Worm (Caenorhabditis elegans): Measurements from ENCODE around the gene zhit-2.

Gene zhit-2

ce11 chrIII:4272864-4273263, 28.7 kb upstream of the zhit-2 start:
- TF ChIP-seq ref-2 (tag; optimal IDR thresholded peaks at IDR 0.05): no peak
- TF ChIP-seq hlh-30 (tag; optimal IDR thresholded peaks at IDR 0.05; ENCODE audit: insufficient read depth): peak; percentile 61

ce11 chrIII:4271059-4271458, 26.9 kb upstream of the zhit-2 start:
- TF ChIP-seq K09A11.1 (tag; optimal IDR thresholded peaks at IDR 0.05; ENCODE audit: insufficient read depth) (no peak), lim-6 (tag; optimal IDR thresholded peaks at IDR 0.05) (no peak), elt-2 (tag; optimal IDR thresholded peaks at IDR 0.05) (peak; percentile 11), ref-2 (tag; optimal IDR thresholded peaks at IDR 0.05) (no peak), pros-1 (tag; optimal IDR thresholded peaks at IDR 0.05) (no peak), dmd-4 (tag; optimal IDR thresholded peaks at IDR 0.05; ENCODE audit: borderline replicate concordance) (no peak), Y22D7AL.16 (tag; optimal IDR thresholded peaks at IDR 0.05) (no peak)

ce11 chrIII:4269220-4269935, 25.2 kb upstream of the zhit-2 start, which contains the start of the genes sftb-1 and R10E4.1:
sftb-1 (minus strand) TSS chrIII:4269270.
R10E4.1 (plus strand) TSS chrIII:4269743.
- TF ChIP-seq ztf-16 (tag; optimal IDR thresholded peaks at IDR 0.05) (no peak), C38D4.7 (GFP tag; optimal IDR thresholded peaks at IDR 0.05) (no peak), pqm-1 (tag; optimal IDR thresholded peaks at IDR 0.05) (no peak), fkh-10 (GFP tag; optimal IDR thresholded peaks at IDR 0.05) (no peak), ceh-31 (tag; optimal IDR thresholded peaks at IDR 0.05) (peak; percentile 4), hlh-15 (tag; optimal IDR thresholded peaks at IDR 0.05) (no peak), dve-1 (tag; optimal IDR thresholded peaks at IDR 0.05) (no peak), gmeb-2 (tag; optimal IDR thresholded peaks at IDR 0.05) (no peak), sox-2 (GFP tag; IDR thresholded peaks at IDR 0.05) (no peak), pat-9 (tag; optimal IDR thresholded peaks at IDR 0.05) (no peak), hlh-8 (tag; optimal IDR thresholded peaks at IDR 0.05) (no peak), nfya-1 (tag; optimal IDR thresholded peaks at IDR 0.05) (peak; percentile 55), pha-2 (tag; optimal IDR thresholded peaks at IDR 0.05) (no peak), ceh-14 (tag; optimal IDR thresholded peaks at IDR 0.05) (peak; percentile 37), pros-1 (tag; optimal IDR thresholded peaks at IDR 0.05) (no peak), tbx-2 (tag; optimal IDR thresholded peaks at IDR 0.05) (peak; percentile 31), fkh-6 (tag; optimal IDR thresholded peaks at IDR 0.05) (no peak), hlh-6 (tag; optimal IDR thresholded peaks at IDR 0.05) (no peak), C08G9.2 (tag; optimal IDR thresholded peaks at IDR 0.05) (no peak), ceh-2 (tag; optimal IDR thresholded peaks at IDR 0.05) (no peak), unc-42 (tag; optimal IDR thresholded peaks at IDR 0.05) (no peak), ceh-34 (tag; optimal IDR thresholded peaks at IDR 0.05) (no peak), lim-6 (tag; optimal IDR thresholded peaks at IDR 0.05) (no peak), pha-4 (tag; optimal IDR thresholded peaks at IDR 0.05) (no peak), ceh-48 (tag; optimal IDR thresholded peaks at IDR 0.05) (no peak), elt-2 (tag; optimal IDR thresholded peaks at IDR 0.05) (peak; percentile 4)

- no peak for TF ChIP-seq ama-1 (optimal IDR thresholded peaks at IDR 0.05)
- no peak for TF ChIP-seq unc-3 (GFP tag; conservative IDR thresholded peaks at IDR 0.05)
- no peak for TF ChIP-seq unc-3 (tag; optimal IDR thresholded peaks at IDR 0.05)
- no peak for TF ChIP-seq ahr-1 (tag; optimal IDR thresholded peaks at IDR 0.05)
- no peak for TF ChIP-seq ztf-16 (tag; optimal IDR thresholded peaks at IDR 0.05)
- no peak for TF ChIP-seq ttx-3 (tag; optimal IDR thresholded peaks at IDR 0.05)
- no peak for TF ChIP-seq C38D4.7 (GFP tag; optimal IDR thresholded peaks at IDR 0.05)
- no peak for TF ChIP-seq tbx-7 (tag; optimal IDR thresholded peaks at IDR 0.05)
Measured at ce11 chrIII:4265892-4266291, 21.7 kb upstream of the zhit-2 start.
